Worm (Caenorhabditis elegans) whole organism, L3 larva: ENCODE measurements around the gene K09E3.2.

Experiments used
- nhr-25 ChIP-seq: sonication (generic microtip); optimal IDR thresholded peaks from 2 replicates; lab custom pipeline; 2017; ENCODE audit warnings: missing biosample characterization, missing genetic modification characterization
- skn-1 ChIP-seq: fragments of 150-350 bp; optimal IDR thresholded peaks from 2 replicates; lab custom pipeline; 2014; ENCODE audit warnings: missing biosample characterization, missing genetic modification characterization
- ztf-4 ChIP-seq: fragments of 150-350 bp; optimal IDR thresholded peaks from 2 replicates; lab custom pipeline; 2014; ENCODE audit warnings: missing biosample characterization, missing genetic modification characterization

- TF ChIP-seq skn-1 (no peak), nhr-25 (no peak), ztf-4 (no peak)
These were observed 45.4 kb upstream of the K09E3.2 start, which contains the start of gene C30G4.4 for ce11 chrX:17072088-17072487.
